Fruit fly (Drosophila melanogaster) whole organism, adult: ENCODE measurements around the gene CG6414.

ENCODE experiments used
- CG11617 ChIP-seq: fragments of 200-800 bp; sonication (Bioruptor generic); optimal IDR thresholded peaks from 2 replicates; lab custom pipeline; 2017; ENCODE audit warnings: mild to moderate bottlenecking, missing biosample characterization, missing genetic modification reagents, missing genetic modification characterization
- CG12768 ChIP-seq: fragments of 200-800 bp; sonication (Bioruptor generic); optimal IDR thresholded peaks from 2 replicates; lab custom pipeline; 2017; ENCODE audit warnings: missing biosample characterization, missing genetic modification characterization, mild to moderate bottlenecking, moderate library complexity, missing genetic modification reagents
- CG14711 ChIP-seq: fragments of 200-800 bp; sonication (Bioruptor generic); optimal IDR thresholded peaks from 2 replicates; lab custom pipeline; 2018; ENCODE audit warnings: missing biosample characterization, mild to moderate bottlenecking, missing genetic modification characterization, moderate library complexity
- CG1620 ChIP-seq: fragments of 200-800 bp; sonication (Bioruptor generic); optimal IDR thresholded peaks from 2 replicates; lab custom pipeline; 2016; ENCODE audit warnings: missing biosample characterization, missing genetic modification characterization
- CG33017 ChIP-seq: fragments of 200-800 bp; sonication (Bioruptor generic); optimal IDR thresholded peaks from 2 replicates; lab custom pipeline; 2018; ENCODE audit warnings: missing biosample characterization, mild to moderate bottlenecking, missing genetic modification characterization, moderate library complexity
- CG5204 ChIP-seq: fragments of 200-800 bp; sonication (Bioruptor generic); optimal IDR thresholded peaks from 2 replicates; lab custom pipeline; 2016; ENCODE audit warnings: missing biosample characterization, missing genetic modification characterization
- CG7045 ChIP-seq: fragments of 200-800 bp; sonication (Bioruptor generic); optimal IDR thresholded peaks from 2 replicates; lab custom pipeline; 2017; ENCODE audit warnings: missing biosample characterization, mild to moderate bottlenecking, missing genetic modification characterization
- CG7101 ChIP-seq: fragments of 200-800 bp; sonication (Bioruptor generic); optimal IDR thresholded peaks from 2 replicates; lab custom pipeline; 2018; ENCODE audit warnings: missing biosample characterization, mild to moderate bottlenecking, missing genetic modification characterization, moderate library complexity
- Clk ChIP-seq: fragments of 200-800 bp; sonication (Bioruptor generic); optimal IDR thresholded peaks from 2 replicates; lab custom pipeline; 2017; ENCODE audit warnings: missing biosample characterization, missing genetic modification characterization
- Crg-1 ChIP-seq: fragments of 200-800 bp; sonication (Bioruptor generic); optimal IDR thresholded peaks from 2 replicates; lab custom pipeline; 2016; ENCODE audit warnings: missing biosample characterization, missing genetic modification characterization
- Hr96 ChIP-seq: fragments of 200-800 bp; sonication (Bioruptor generic); optimal IDR thresholded peaks from 2 replicates; lab custom pipeline; 2016; ENCODE audit warnings: missing biosample characterization, missing genetic modification characterization
- Mnt ChIP-seq: fragments of 200-800 bp; sonication (Bioruptor generic); optimal IDR thresholded peaks from 2 replicates; lab custom pipeline; 2016; ENCODE audit warnings: missing biosample characterization, mild to moderate bottlenecking, missing genetic modification characterization
- bab1 ChIP-seq: fragments of 200-800 bp; sonication (Bioruptor generic); optimal IDR thresholded peaks from 3 replicates; lab custom pipeline; 2019; ENCODE audit warnings: missing biosample characterization, mild to moderate bottlenecking, missing genetic modification characterization, moderate library complexity
- cic ChIP-seq: fragments of 200-800 bp; sonication (Bioruptor generic); optimal IDR thresholded peaks from 2 replicates; lab custom pipeline; 2017; ENCODE audit warnings: missing biosample characterization, mild to moderate bottlenecking, missing genetic modification characterization, moderate library complexity
- kay ChIP-seq: fragments of 200-800 bp; sonication (Bioruptor generic); peaks from one replicate; lab custom pipeline; 2016; ENCODE audit warnings: missing biosample characterization, missing genetic modification characterization, borderline replicate concordance
- ovo ChIP-seq: fragments of 200-800 bp; sonication (Bioruptor generic); optimal IDR thresholded peaks from 2 replicates; lab custom pipeline; 2016; ENCODE audit warnings: missing biosample characterization, missing genetic modification characterization
- pad ChIP-seq: fragments of 200-800 bp; sonication (Bioruptor generic); optimal IDR thresholded peaks from 3 replicates; lab custom pipeline; 2017; ENCODE audit warnings: missing biosample characterization, missing genetic modification characterization, mild to moderate bottlenecking, moderate library complexity, missing genetic modification reagents
- tj ChIP-seq: fragments of 200-800 bp; sonication (Bioruptor generic); optimal IDR thresholded peaks from 3 replicates; lab custom pipeline; 2017; ENCODE audit warnings: missing biosample characterization, mild to moderate bottlenecking, missing genetic modification characterization, moderate library complexity

CG6414 gene

dm6 chrX:3931669-3932068, 39.5 kb downstream of the CG6414 start:
- TF ChIP-seq cic = no peak
- peak; percentile 16 for TF ChIP-seq CG33017 (tag; lab: Kevin White, UChicago)
- no peak for TF ChIP-seq CG14711 (tag; lab: Kevin White, UChicago)
- peak; percentile 14 for TF ChIP-seq CG7045 (GFP tag; lab: Kevin White, UChicago)
- peak; percentile 4 for TF ChIP-seq kay (GFP tag; lab: Kevin White, UChicago)
- TF ChIP-seq ovo (GFP tag; lab: Kevin White, UChicago) = no peak
- TF ChIP-seq pad (GFP tag; lab: Kevin White, UChicago) = no peak
- TF ChIP-seq Hr96 (GFP tag; lab: Kevin White, UChicago) = no peak

- TF ChIP-seq CG7045 (GFP tag; lab: Kevin White, UChicago) = no peak
- no peak for TF ChIP-seq tj (GFP tag; lab: Kevin White, UChicago)
- no peak for TF ChIP-seq cic
- no peak for TF ChIP-seq CG12768
- TF ChIP-seq CG7101 = no peak
- no peak for TF ChIP-seq CG14711 (tag; lab: Kevin White, UChicago)
- no peak for TF ChIP-seq Mnt (GFP tag; lab: Kevin White, UChicago)
- TF ChIP-seq Hr96 (GFP tag; lab: Kevin White, UChicago) = no peak
- no peak for TF ChIP-seq kay (GFP tag; lab: Kevin White, UChicago)
- no peak for TF ChIP-seq CG33017 (tag; lab: Kevin White, UChicago)
- no peak for TF ChIP-seq ovo (GFP tag; lab: Kevin White, UChicago)
- TF ChIP-seq CG11617 (GFP tag; lab: Kevin White, UChicago) = no peak
These were observed 40.5 kb downstream of the CG6414 start, which contains the start of gene CG42541 for dm6 chrX:3930528-3931251. Gene CG42541 (minus strand): TSS chrX:3930578.

dm6 chrX:3928520-3928919, 42.6 kb downstream of the CG6414 start:
- TF ChIP-seq tj (GFP tag; lab: Kevin White, UChicago) (no peak), Clk (no peak), Hr96 (GFP tag; lab: Kevin White, UChicago) (no peak), CG11617 (GFP tag; lab: Kevin White, UChicago) (no peak), CG12768 (no peak), pad (GFP tag; lab: Kevin White, UChicago) (no peak), CG7045 (GFP tag; lab: Kevin White, UChicago) (no peak), CG5204 (no peak), kay (GFP tag; lab: Kevin White, UChicago) (no peak), bab1 (GFP tag; lab: Kevin White, UChicago) (no peak), CG1620 (GFP tag; lab: Kevin White, UChicago) (no peak), Crg-1 (GFP tag; lab: Kevin White, UChicago) (no peak), CG14711 (tag; lab: Kevin White, UChicago) (no peak), Mnt (GFP tag; lab: Kevin White, UChicago) (no peak)
